Worm (Caenorhabditis elegans) whole organism, L4 larva: ENCODE data around the gene tba-8.

Experiments used
- R02D3.7 ChIP-seq: fragments of 150-350 bp; sonication (generic microtip); optimal IDR thresholded peaks from 3 replicates; lab custom pipeline; 2014; ENCODE audit warnings: missing biosample characterization, missing genetic modification characterization
- T20F7.1 ChIP-seq: fragments of 200-800 bp; sonication (Bioruptor generic); optimal IDR thresholded peaks from 2 replicates; lab custom pipeline; 2018; ENCODE audit warnings: mild to moderate bottlenecking, missing genetic modification characterization, missing compliant biosample characterization
- T26A8.4 ChIP-seq: fragments of 200-800 bp; sonication (Bioruptor generic); IDR thresholded peaks from 2 replicates; pipeline ENCODE4 v1.3.6; 2022; ENCODE audit warnings: missing genetic modification characterization, missing compliant biosample characterization
- Y75B8A.6 ChIP-seq: fragments of 200-800 bp; sonication (Bioruptor generic); IDR thresholded peaks from 2 replicates; pipeline ENCODE4 v1.3.6; 2022; ENCODE audit warnings: missing genetic modification reagents, missing genetic modification characterization, missing compliant biosample characterization
- aha-1 ChIP-seq: fragments of 150-350 bp; peaks from one replicate; lab custom pipeline; 2014; ENCODE audit warnings: missing biosample characterization, missing genetic modification characterization
- ceh-20 ChIP-seq: fragments of 200-800 bp; sonication (Bioruptor generic); IDR thresholded peaks from 2 replicates; pipeline ENCODE4 v1.3.6; 2022; ENCODE audit warnings: missing genetic modification reagents, missing genetic modification characterization, missing compliant biosample characterization
- ceh-82 ChIP-seq: sonication (generic microtip); optimal IDR thresholded peaks from 2 replicates; lab custom pipeline; 2017; ENCODE audit warnings: missing biosample characterization, missing genetic modification characterization
- ctbp-1 ChIP-seq: fragments of 200-800 bp; sonication (Bioruptor generic); IDR thresholded peaks from 2 replicates; pipeline ENCODE4 v1.3.6; 2022; ENCODE audit warnings: missing genetic modification reagents, missing genetic modification characterization, missing compliant biosample characterization
- daf-12 ChIP-seq: fragments of 150-350 bp; optimal IDR thresholded peaks from 2 replicates; lab custom pipeline; 2014; ENCODE audit warnings: missing biosample characterization, missing genetic modification reagents, missing genetic modification characterization
- daf-16 ChIP-seq, 3 experiments: sonication (generic microtip); optimal IDR thresholded peaks; 2 replicates each; lab custom pipeline; 2016 to 2017; ENCODE audit warnings: missing genetic modification characterization in 3 of 3, missing genetic modification reagents in 3 of 3, mild to moderate bottlenecking in 2 of 3, missing compliant biosample characterization in 2 of 3, missing biosample characterization in 1 of 3, moderate library complexity in 1 of 3
- dmd-6 ChIP-seq: fragments of 200-800 bp; sonication (Bioruptor generic); IDR thresholded peaks from 2 replicates; pipeline ENCODE4 v1.3.6; 2022; ENCODE audit warnings: missing genetic modification reagents, missing genetic modification characterization, missing compliant biosample characterization
- dpl-1 ChIP-seq: fragments of 150-350 bp; optimal IDR thresholded peaks from 2 replicates; lab custom pipeline; 2014; ENCODE audit warnings: missing biosample characterization, missing genetic modification reagents, missing genetic modification characterization
- duxl-1 ChIP-seq: sonication (generic microtip); optimal IDR thresholded peaks from 2 replicates; lab custom pipeline; 2016; ENCODE audit warnings: mild to moderate bottlenecking, missing genetic modification characterization, moderate library complexity, missing compliant biosample characterization; ENCODE audit not compliant: poor library complexity
- dve-1 ChIP-seq: sonication (generic microtip); optimal IDR thresholded peaks from 2 replicates; lab custom pipeline; 2017; ENCODE audit warnings: antibody characterized with exemption, mild to moderate bottlenecking, missing genetic modification characterization, missing compliant biosample characterization; ENCODE audit not compliant: insufficient read depth
- hif-1 ChIP-seq, 2 experiments: sonication (generic microtip); optimal IDR thresholded peaks; 2 replicates each; lab custom pipeline; 2016 to 2017; ENCODE audit warnings: missing compliant biosample characterization in 2 of 2, missing genetic modification characterization in 2 of 2, missing genetic modification reagents in 2 of 2, missing genotype in 2 of 2, mild to moderate bottlenecking in 1 of 2
- hlh-11 ChIP-seq: fragments of 200-800 bp; sonication (Bioruptor generic); optimal IDR thresholded peaks from 2 replicates; lab custom pipeline; 2018; ENCODE audit warnings: mild to moderate bottlenecking, missing genetic modification characterization, missing compliant biosample characterization
- hlh-30 ChIP-seq: sonication (generic microtip); optimal IDR thresholded peaks from 2 replicates; lab custom pipeline; 2017; ENCODE audit warnings: antibody characterized with exemption, mild to moderate bottlenecking, missing genetic modification characterization, missing compliant biosample characterization; ENCODE audit not compliant: insufficient read depth
- jun-1 ChIP-seq: fragments of 150-350 bp; optimal IDR thresholded peaks from 2 replicates; lab custom pipeline; 2014; ENCODE audit warnings: missing biosample characterization, missing genetic modification reagents, missing genetic modification characterization
- lim-7 ChIP-seq: fragments of 200-800 bp; sonication (Bioruptor generic); IDR thresholded peaks from 2 replicates; pipeline ENCODE4 v1.3.6; 2022; ENCODE audit warnings: missing genetic modification characterization, missing compliant biosample characterization
- lin-13 ChIP-seq: fragments of 150-350 bp; optimal IDR thresholded peaks from 2 replicates; lab custom pipeline; 2014; ENCODE audit warnings: missing biosample characterization, missing genetic modification reagents, missing genetic modification characterization
- lsy-2 ChIP-seq, 2 experiments: fragments of 150-350 bp in 1 of 2; sonication (generic microtip) in 1 of 2; optimal IDR thresholded peaks; 2 replicates each; lab custom pipeline; 2014 to 2017; ENCODE audit warnings: missing biosample characterization in 2 of 2, missing genetic modification characterization in 2 of 2
- mdl-1 ChIP-seq, 2 experiments: fragments of 150-350 bp in 1 of 2; sonication (generic microtip) in 1 of 2; optimal IDR thresholded peaks; 2 replicates each; lab custom pipeline; 2014 to 2017; ENCODE audit warnings: missing biosample characterization in 2 of 2, missing genetic modification characterization in 2 of 2
- mep-1 ChIP-seq: fragments of 150-350 bp; sonication (generic microtip); optimal IDR thresholded peaks from 3 replicates; lab custom pipeline; 2014; ENCODE audit warnings: missing biosample characterization, missing genetic modification characterization
- mes-2 ChIP-seq: sonication (generic microtip); optimal IDR thresholded peaks from 2 replicates; lab custom pipeline; 2016; ENCODE audit warnings: missing genotype, mild to moderate bottlenecking, missing genetic modification characterization, missing compliant biosample characterization; ENCODE audit not compliant: poor library complexity, severe bottlenecking
- mxl-3 ChIP-seq: fragments of 200-800 bp; sonication (Bioruptor generic); optimal IDR thresholded peaks from 2 replicates; lab custom pipeline; 2018; ENCODE audit warnings: mild to moderate bottlenecking, missing genetic modification characterization, missing compliant biosample characterization
- nhr-10 ChIP-seq: fragments of 150-350 bp; optimal IDR thresholded peaks from 2 replicates; lab custom pipeline; 2014; ENCODE audit warnings: missing biosample characterization, missing genetic modification characterization
- nhr-102 ChIP-seq: sonication (generic microtip); optimal IDR thresholded peaks from 2 replicates; lab custom pipeline; 2016; ENCODE audit warnings: mild to moderate bottlenecking, missing genetic modification characterization, moderate library complexity, missing compliant biosample characterization
- nhr-11 ChIP-seq: fragments of 150-350 bp; optimal IDR thresholded peaks from 2 replicates; lab custom pipeline; 2014; ENCODE audit warnings: missing biosample characterization, missing genetic modification characterization
- nhr-28 ChIP-seq: fragments of 150-350 bp; optimal IDR thresholded peaks from 2 replicates; lab custom pipeline; 2014; ENCODE audit warnings: missing biosample characterization, missing genetic modification characterization
- nhr-42 ChIP-seq: fragments of 200-800 bp; sonication (Bioruptor generic); IDR thresholded peaks from 2 replicates; pipeline ENCODE4 v1.3.6; 2022; ENCODE audit warnings: missing genetic modification characterization, missing compliant biosample characterization
- nhr-48 ChIP-seq: sonication (generic microtip); optimal IDR thresholded peaks from 2 replicates; lab custom pipeline; 2016; ENCODE audit warnings: mild to moderate bottlenecking, missing genetic modification characterization, missing compliant biosample characterization
- nhr-6 ChIP-seq: fragments of 150-350 bp; optimal IDR thresholded peaks from 2 replicates; lab custom pipeline; 2014; ENCODE audit warnings: missing biosample characterization, missing genetic modification characterization
- pha-4 ChIP-seq, 2 experiments: fragments of 150-350 bp in 1 of 2; fragments of 200-800 bp in 1 of 2; sonication (Bioruptor generic) in 1 of 2; IDR thresholded peaks in 1 of 2; optimal IDR thresholded peaks in 1 of 2; 2 replicates each; pipeline versions ENCODE4 v1.3.6 to Lab custom; 2014 to 2022; ENCODE audit warnings: missing genetic modification characterization in 2 of 2, missing genetic modification reagents in 2 of 2, missing biosample characterization in 1 of 2, missing compliant biosample characterization in 1 of 2
- pqm-1 ChIP-seq: sonication (generic microtip); optimal IDR thresholded peaks from 2 replicates; lab custom pipeline; 2017; ENCODE audit warnings: missing biosample characterization, missing genetic modification characterization
- rbr-2 ChIP-seq: sonication (generic microtip); optimal IDR thresholded peaks from 2 replicates; lab custom pipeline; 2016; ENCODE audit warnings: missing genotype, missing genetic modification characterization, missing compliant biosample characterization
- unc-62 ChIP-seq, 3 experiments: fragments of 150-350 bp in 1 of 3; sonication (generic microtip); optimal IDR thresholded peaks in 2 of 3; peaks in 1 of 3; 1 replicate in 1 of 3; 2 replicates in 2 of 3; lab custom pipeline; 2014 to 2017; ENCODE audit warnings: missing biosample characterization in 3 of 3, missing genetic modification characterization in 3 of 3, missing genetic modification reagents in 3 of 3, missing genotype in 1 of 3
- vab-7 ChIP-seq: fragments of 200-800 bp; sonication (Bioruptor generic); IDR thresholded peaks from 2 replicates; pipeline ENCODE4 v1.3.6; 2022; ENCODE audit warnings: missing genetic modification reagents, missing genetic modification characterization, missing compliant biosample characterization
- zfp-3 ChIP-seq: fragments of 200-800 bp; sonication (Bioruptor generic); conservative IDR thresholded peaks from 2 replicates; pipeline ENCODE4 v1.3.6; 2022; ENCODE audit warnings: missing genetic modification reagents, missing genetic modification characterization, missing compliant biosample characterization
- ztf-7 ChIP-seq: fragments of 150-350 bp; optimal IDR thresholded peaks from 2 replicates; lab custom pipeline; 2014; ENCODE audit warnings: missing biosample characterization, missing genetic modification characterization

tba-8 gene

DNA sequence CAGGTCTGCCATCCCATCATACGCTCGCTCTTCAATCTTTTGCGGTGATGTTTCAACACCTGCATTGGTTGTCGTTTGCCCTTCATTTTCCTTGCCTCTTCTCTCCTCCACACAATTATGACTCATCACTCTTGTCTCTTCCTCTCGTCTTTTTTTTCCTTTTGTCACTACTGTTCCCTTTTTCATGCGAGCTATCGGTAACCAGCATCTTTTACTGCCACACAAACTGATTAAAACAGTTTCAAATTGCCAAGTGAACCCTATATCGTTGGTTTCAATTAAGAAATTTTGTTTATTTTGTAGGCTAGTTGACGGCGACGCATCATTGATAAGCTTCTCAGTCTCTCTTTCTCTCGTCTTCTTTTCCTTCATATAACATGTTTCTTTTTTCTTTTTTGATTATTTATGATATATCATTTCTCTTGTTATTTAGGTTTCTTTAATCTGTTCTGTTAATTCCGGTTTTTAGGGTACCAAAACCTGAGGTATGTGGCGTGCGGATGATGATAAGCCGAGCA, 11.9 kb downstream of the tba-8 start, which contains the start of gene ZK899.1:
Gene ZK899.1, plus strand, starts transcription at position 468 of the 518 bp plus-strand sequence.
- TF ChIP-seq dmd-6 (GFP tag; lab: Robert Waterston, UW) = peak; percentile 85
- peak; percentile 77 for TF ChIP-seq nhr-28 (tag; lab: Kevin White, UChicago)
- TF ChIP-seq rbr-2 (tag; lab: Kevin White, UChicago) = peak; percentile 27
- TF ChIP-seq daf-16 (GFP tag; optimal IDR thresholded peaks at IDR 0.05; lab: Kevin White, UChicago) = peak; percentile 10 to 66
- TF ChIP-seq daf-16 (tag; optimal IDR thresholded peaks at IDR 0.05; lab: Kevin White, UChicago) = peak; percentile 91
- TF ChIP-seq mes-2 (tag; lab: Kevin White, UChicago) = peak; percentile 16
- peak; percentile 19 for TF ChIP-seq T20F7.1 (GFP tag; lab: Kevin White, UChicago)
- TF ChIP-seq ctbp-1 (GFP tag; lab: Robert Waterston, UW) = no peak
- peak; percentile 67 for TF ChIP-seq nhr-6 (tag; lab: Kevin White, UChicago)
- TF ChIP-seq hlh-30 = peak; percentile 10
- TF ChIP-seq unc-62 (GFP tag; optimal IDR thresholded peaks at IDR 0.05 in 1 of 2; lab: Kevin White, UChicago) = peak in 1 of 2 experiments; percentile 86
- no peak for TF ChIP-seq unc-62 (tag; optimal IDR thresholded peaks at IDR 0.05; lab: Kevin White, UChicago)
- TF ChIP-seq nhr-48 (tag; lab: Kevin White, UChicago) = peak; percentile 20
- no peak for TF ChIP-seq lsy-2 (tag; optimal IDR thresholded peaks at IDR 0.05; lab: Kevin White, UChicago)
- peak; percentile 29 for TF ChIP-seq mxl-3 (GFP tag; lab: Kevin White, UChicago)
- peak; percentile 62 for TF ChIP-seq jun-1 (tag; lab: Kevin White, UChicago)
- peak; percentile 63 for TF ChIP-seq dve-1 (tag; lab: Kevin White, UChicago)
- no peak for TF ChIP-seq nhr-42 (GFP tag; lab: Robert Waterston, UW)
- TF ChIP-seq daf-12 (tag; lab: Kevin White, UChicago) = no peak
- peak; percentile 84 for TF ChIP-seq hlh-11 (tag; lab: Kevin White, UChicago)
- TF ChIP-seq pqm-1 (tag; lab: Kevin White, UChicago) = peak; percentile 81
- TF ChIP-seq lim-7 = no peak
- no peak for TF ChIP-seq Y75B8A.6
- peak; percentile 41 for TF ChIP-seq nhr-102 (tag; lab: Kevin White, UChicago)
- peak; percentile 44 for TF ChIP-seq mep-1 (tag; lab: Kevin White, UChicago)

DNA sequence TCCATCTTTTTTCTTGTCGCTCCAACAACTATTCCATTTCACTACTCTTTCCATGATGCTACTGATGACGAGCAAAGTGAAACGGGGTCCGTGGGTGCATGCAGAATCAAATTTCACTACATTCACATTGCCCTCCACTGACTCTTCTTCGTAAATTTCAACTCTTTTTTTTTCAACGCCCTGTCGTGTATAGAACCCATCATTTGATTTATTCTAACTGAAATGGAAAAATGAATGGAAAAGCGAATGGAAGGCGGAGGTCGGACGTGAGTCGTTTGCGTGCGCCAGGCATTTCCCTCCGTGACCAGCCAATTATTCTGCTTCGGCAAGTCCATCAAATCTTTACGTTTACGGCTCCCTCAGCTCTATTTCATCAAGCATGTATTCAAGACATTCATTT, 14.3 kb downstream of the tba-8 start:
- TF ChIP-seq nhr-10 (tag; lab: Kevin White, UChicago) (no peak), nhr-11 (tag; lab: Kevin White, UChicago) (no peak)

DNA sequence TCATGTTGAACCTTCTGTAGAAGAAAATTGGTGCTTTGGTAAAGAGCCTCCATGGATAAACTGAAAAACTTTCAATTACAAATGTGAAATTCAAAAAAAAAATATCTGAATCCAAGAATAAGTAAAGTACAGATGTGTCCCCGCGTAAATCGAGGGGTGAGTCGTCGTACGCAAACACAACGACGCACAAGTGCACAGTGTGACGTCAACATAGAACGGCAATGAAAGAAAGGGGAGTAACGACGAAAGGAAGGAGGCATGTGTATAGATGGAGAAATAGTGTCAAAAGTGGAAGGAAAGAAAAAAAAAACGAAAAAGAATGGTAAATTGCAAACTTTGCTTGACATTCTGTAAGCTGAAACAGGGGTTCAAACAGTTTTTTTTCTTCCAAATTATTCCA, 16.6 kb downstream of the tba-8 start, which contains the start of gene memb-1:
Gene memb-1, minus strand, starts transcription at position 60 of the 400 bp plus-strand sequence.
- TF ChIP-seq pqm-1 (tag; lab: Kevin White, UChicago) (peak; percentile 8), ztf-7 (tag; lab: Kevin White, UChicago) (peak; percentile 67), R02D3.7 (tag; lab: Kevin White, UChicago) (peak; percentile 50), mes-2 (tag; lab: Kevin White, UChicago) (peak; percentile 91), nhr-28 (tag; lab: Kevin White, UChicago) (peak; percentile 68), aha-1 (tag; lab: Kevin White, UChicago) (peak; percentile 90), dpl-1 (GFP tag; lab: Kevin White, UChicago) (peak; percentile 31), nhr-11 (tag; lab: Kevin White, UChicago) (peak; percentile 38), T26A8.4 (GFP tag; lab: Robert Waterston, UW) (no peak), lin-13 (GFP tag; lab: Kevin White, UChicago) (peak; percentile 25), mxl-3 (GFP tag; lab: Kevin White, UChicago) (peak; percentile 47), ceh-82 (no peak), hif-1 (tag; optimal IDR thresholded peaks at IDR 0.05; lab: Kevin White, UChicago) (peak in 1 of 2 experiments; percentile 39), duxl-1 (tag; lab: Kevin White, UChicago) (peak; percentile 32), mdl-1 (tag; optimal IDR thresholded peaks at IDR 0.05; lab: Kevin White, UChicago) (peak in 1 of 2 experiments; percentile 59), daf-16 (GFP tag; optimal IDR thresholded peaks at IDR 0.05; lab: Kevin White, UChicago) (no peak), daf-16 (tag; optimal IDR thresholded peaks at IDR 0.05; lab: Kevin White, UChicago) (peak; percentile 83), ceh-20 (GFP tag; lab: Robert Waterston, UW) (no peak), pha-4 (GFP tag; IDR thresholded peaks at IDR 0.05; lab: Robert Waterston, UW) (no peak), pha-4 (tag; optimal IDR thresholded peaks at IDR 0.05; lab: Kevin White, UChicago) (no peak), mep-1 (tag; lab: Kevin White, UChicago) (peak; percentile 86), rbr-2 (tag; lab: Kevin White, UChicago) (peak; percentile 58), dve-1 (tag; lab: Kevin White, UChicago) (peak; percentile 70), hlh-11 (tag; lab: Kevin White, UChicago) (peak; percentile 66), vab-7 (GFP tag; lab: Robert Waterston, UW) (no peak), zfp-3 (GFP tag; lab: Robert Waterston, UW) (no peak), hlh-30 (peak; percentile 57), nhr-6 (tag; lab: Kevin White, UChicago) (peak; percentile 36)
